Worm (Caenorhabditis elegans) whole organism, dauer: Measurements from ENCODE around the gene hrpu-2.

Experiments used
- unc-62 ChIP-seq: sonication (generic microtip); optimal IDR thresholded peaks from 2 replicates; lab custom pipeline; 2017; ENCODE audit warnings: missing biosample characterization, missing genetic modification reagents, missing genetic modification characterization

The hrpu-2 gene

DNA sequence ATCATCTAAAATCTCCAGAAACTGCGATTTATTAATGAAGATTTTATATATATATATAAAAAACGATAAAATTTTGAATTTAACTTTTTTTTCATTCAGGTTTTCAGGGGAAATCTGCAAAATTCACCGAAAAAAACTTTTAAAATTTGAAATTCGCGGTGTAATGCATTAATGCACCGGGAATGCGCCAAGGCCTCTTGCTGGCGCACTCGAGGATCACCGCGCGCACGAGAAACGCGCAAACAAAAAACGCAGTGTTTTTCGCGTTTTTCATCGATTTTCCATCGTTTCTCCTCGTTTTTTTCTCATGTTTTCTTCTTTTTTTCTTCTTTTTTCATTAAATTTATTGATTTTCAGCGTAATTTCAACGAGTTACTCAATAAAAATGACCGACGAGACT is at the start of gene hrpu-2:
Gene hrpu-2 (plus strand): TSS at position 352 of the 400 bp plus-strand sequence.
- no peak for TF ChIP-seq unc-62 (GFP tag; lab: Kevin White, UChicago)

ce11 chrIV:2128761-2129160 is 48.9 kb upstream of the hrpu-2 start, which contains the start of gene grl-20:
TSS of gene grl-20 (minus strand) at chrIV:2128861.
- TF ChIP-seq unc-62 (GFP tag; lab: Kevin White, UChicago): no peak

ce11 chrIV:2130714-2131113 is 47.0 kb upstream of the hrpu-2 start, which contains the start of gene prmt-6:
TSS of gene prmt-6 (plus strand) at chrIV:2130965.
- no peak for TF ChIP-seq unc-62 (GFP tag; lab: Kevin White, UChicago)

ce11 chrIV:2133431-2133940 is 44.2 kb upstream of the hrpu-2 start, which contains the start of gene C23H5.12:
TSS of gene C23H5.12 (plus strand) at chrIV:2133481.
- TF ChIP-seq unc-62 (GFP tag; lab: Kevin White, UChicago): no peak

ce11 chrIV:2136607-2137006 is 41.1 kb upstream of the hrpu-2 start, which contains the start of gene test-1:
TSS of gene test-1 (plus strand) at chrIV:2136951.
- no peak for TF ChIP-seq unc-62 (GFP tag; lab: Kevin White, UChicago)

DNA sequence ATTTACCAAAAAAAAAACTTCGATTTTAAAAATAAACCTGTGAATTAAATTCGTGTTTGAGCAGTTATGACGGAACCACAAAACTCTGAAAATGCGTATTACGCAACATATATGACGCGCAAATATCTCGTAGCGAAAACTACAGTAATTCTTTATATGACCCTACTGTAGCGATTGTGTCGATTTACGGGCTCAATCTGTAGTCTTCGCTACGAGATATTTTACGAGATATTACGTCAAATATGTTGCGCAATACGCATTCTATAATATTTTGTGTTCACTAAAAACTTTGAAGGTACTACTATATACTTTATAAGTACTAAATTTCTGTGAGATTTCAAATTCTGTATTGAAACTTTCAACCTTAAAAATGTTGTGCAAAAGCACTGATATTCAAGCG is 40.2 kb upstream of the hrpu-2 start:
- no peak for TF ChIP-seq unc-62 (GFP tag; lab: Kevin White, UChicago)

ce11 chrIV:2140543-2140942 is 37.2 kb upstream of the hrpu-2 start, which contains the start of gene C54E4.12:
TSS of gene C54E4.12 (minus strand) at chrIV:2140643.
- no peak for TF ChIP-seq unc-62 (GFP tag; lab: Kevin White, UChicago)

DNA sequence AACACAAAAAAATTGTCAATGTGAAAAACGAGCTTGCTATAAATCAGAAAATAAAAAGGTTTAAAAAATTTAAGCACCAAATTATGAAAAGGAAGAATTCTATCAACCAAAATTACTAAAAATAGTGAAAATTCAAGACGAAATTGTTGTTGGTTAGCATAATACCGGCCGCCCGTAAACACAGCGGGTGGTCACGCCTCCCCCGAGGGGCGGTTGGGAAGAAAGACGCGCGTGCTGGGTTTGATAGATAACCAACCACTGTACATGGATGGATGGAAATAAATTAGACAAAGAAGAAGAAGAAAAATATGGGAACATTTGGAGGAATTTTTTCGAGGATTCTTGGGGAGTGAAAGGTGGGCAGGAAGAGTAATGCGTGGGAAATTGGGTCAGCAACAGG is 35.4 kb upstream of the hrpu-2 start:
- TF ChIP-seq unc-62 (GFP tag; lab: Kevin White, UChicago): no peak

DNA sequence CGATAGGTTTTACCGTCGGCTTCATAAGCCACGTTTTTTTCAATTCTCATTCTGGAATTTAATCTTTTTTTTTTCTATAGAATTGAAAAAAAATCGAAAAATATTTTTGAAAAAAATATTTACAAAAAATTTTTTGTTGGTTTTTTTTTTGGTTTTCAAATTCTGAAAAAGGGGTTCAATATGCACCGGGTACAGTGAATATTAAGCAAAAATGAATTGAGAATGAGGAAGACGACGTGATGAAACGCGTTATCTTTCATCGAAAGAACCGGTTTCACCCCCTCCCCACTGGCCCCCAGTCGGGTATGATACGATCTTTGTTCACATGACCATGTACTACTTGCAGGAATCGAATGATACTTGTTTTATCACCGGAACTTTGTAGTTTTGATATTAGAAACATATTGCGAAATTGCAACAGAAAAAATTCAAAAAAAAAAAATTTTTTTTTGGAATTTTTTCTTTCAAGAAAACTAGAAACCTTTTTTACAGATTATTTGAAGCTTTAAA is 28.4 kb upstream of the hrpu-2 start, which contains the start of gene C54E4.5:
Gene C54E4.5 (minus strand): TSS at position 51 of the 510 bp plus-strand sequence.
- TF ChIP-seq unc-62 (GFP tag; lab: Kevin White, UChicago): no peak

- no peak for TF ChIP-seq unc-62 (GFP tag; lab: Kevin White, UChicago)
Measured at ce11 chrIV:2156239-2156638, 21.5 kb upstream of the hrpu-2 start.

DNA sequence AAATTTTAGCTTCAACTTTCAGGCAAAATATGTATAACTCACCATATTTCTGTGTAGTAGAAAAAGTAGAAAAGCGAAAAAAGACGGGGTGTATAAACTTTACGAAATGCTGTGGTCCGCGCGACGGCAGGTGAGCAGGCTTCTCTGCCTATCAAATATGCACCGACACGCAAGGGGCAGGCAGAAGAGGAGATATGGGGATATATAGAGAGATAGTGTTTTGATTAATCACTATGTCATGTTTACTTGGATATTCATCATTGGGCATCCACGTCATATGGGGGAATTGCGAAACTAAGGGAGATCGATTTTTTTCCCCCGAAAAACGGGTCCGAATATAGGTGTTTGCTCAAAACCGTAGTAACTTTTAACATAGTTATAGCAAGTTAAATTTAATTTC is 18.6 kb upstream of the hrpu-2 start, which contains the start of gene gcy-37:
Gene gcy-37 (minus strand): TSS at position 101 of the 400 bp plus-strand sequence.
- no peak for TF ChIP-seq unc-62 (GFP tag; lab: Kevin White, UChicago)

- no peak for TF ChIP-seq unc-62 (GFP tag; lab: Kevin White, UChicago)
Measured at ce11 chrIV:2162256-2162655, 15.4 kb upstream of the hrpu-2 start.

DNA sequence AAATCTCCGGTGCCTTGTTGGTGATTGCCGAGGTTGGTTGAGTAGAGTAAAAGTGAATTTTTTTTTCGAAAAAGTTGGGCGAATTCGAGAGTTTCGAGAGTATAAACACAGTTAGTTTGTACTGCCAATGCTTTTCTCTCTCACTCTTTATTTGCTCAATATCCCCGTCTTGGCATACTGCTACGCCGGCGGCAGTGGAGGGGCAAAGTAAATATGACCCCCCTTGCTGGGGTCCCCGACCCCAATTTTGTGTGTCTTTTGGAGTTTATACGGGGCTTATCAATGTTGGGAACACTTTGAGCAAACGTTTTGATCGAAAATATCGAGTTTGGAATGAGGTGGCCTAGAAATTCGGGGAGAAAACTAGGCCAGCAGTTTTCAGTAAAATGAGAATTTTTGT is 9.2 kb upstream of the hrpu-2 start, which contains the start of gene C54E4.4:
Gene C54E4.4 (minus strand): TSS at position 101 of the 400 bp plus-strand sequence.
- TF ChIP-seq unc-62 (GFP tag; lab: Kevin White, UChicago): no peak

ce11 chrIV:2170332-2170731 is 7.4 kb upstream of the hrpu-2 start:
- no peak for TF ChIP-seq unc-62 (GFP tag; lab: Kevin White, UChicago)

- TF ChIP-seq unc-62 (GFP tag; lab: Kevin White, UChicago): no peak
Measured at ce11 chrIV:2172880-2173279, 4.8 kb upstream of the hrpu-2 start.

DNA sequence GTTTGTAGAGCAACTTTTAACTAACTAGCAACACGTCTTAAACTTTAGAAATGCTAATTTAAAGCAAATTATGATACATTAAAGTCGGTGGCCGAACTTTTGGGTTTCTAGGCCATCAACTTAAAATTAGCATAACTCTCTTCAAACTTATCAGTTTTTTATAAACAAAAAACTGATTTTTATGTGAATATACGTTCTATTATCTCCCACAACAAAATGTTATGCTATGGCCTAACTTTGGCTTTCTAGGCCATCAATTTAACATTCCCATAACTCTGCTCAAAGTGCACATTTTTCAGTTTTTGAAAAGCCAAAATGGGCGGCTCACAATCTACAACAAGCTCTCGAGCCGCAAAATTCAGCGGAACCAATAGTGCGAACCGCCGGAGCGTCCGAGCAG is 2.4 kb upstream of the hrpu-2 start, which contains the start of gene C54E4.1:
Gene C54E4.1 (plus strand): TSS at position 301 of the 400 bp plus-strand sequence.
- no peak for TF ChIP-seq unc-62 (GFP tag; lab: Kevin White, UChicago)

- TF ChIP-seq unc-62 (GFP tag; lab: Kevin White, UChicago): no peak
Measured at ce11 chrIV:2193037-2193436, 15.3 kb downstream of the hrpu-2 start.
